Fruit fly (Drosophila melanogaster) S2 (cell line): Measurements from ENCODE around the gene Axs.

Experiments used
- CG8478 ChIP-seq: fragments of >200 bp; optimal IDR thresholded peaks from 2 replicates; lab custom pipeline; 2018
- CTCF ChIP-seq, 2 experiments: fragments of >200 bp; optimal IDR thresholded peaks; 2 replicates each; lab custom pipeline; 2018

The Axs gene

DNA sequence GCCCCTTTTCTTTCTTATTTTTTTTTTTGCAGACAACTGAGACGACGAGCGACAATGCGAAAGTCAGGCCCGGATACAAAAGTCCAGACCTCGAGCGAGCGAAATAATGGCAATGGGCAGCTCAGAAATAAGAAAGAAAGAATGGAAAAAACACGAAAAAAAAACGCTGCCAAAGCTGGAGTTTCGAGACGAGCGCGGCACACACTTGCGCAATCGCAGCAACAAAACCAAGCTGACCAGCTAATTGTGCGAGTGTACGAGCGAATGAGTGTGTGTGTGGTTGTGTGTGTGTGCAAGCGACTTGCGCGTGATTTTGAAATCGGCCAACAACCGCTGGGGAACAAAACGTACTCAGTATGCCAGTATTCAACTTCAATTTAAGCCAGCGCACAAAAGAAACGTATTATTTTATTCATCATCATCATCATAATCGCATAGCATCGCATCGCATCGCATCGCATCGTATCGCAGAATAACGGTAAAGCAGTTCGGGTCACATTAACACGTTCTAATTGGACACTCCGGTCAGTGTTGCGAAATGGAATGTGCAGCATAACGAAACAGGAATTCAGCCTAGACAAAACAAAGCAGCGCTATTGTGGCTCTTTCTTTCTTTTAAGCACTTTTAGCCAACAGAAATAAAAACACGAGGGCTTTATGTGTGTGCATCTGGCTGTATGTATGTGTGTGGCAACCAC, 35.8 kb downstream of the Axs start:
- no peak for TF ChIP-seq CG8478
- no peak for TF ChIP-seq CTCF (optimal IDR thresholded peaks at IDR 0.05; lab: Kevin White, UChicago)

DNA sequence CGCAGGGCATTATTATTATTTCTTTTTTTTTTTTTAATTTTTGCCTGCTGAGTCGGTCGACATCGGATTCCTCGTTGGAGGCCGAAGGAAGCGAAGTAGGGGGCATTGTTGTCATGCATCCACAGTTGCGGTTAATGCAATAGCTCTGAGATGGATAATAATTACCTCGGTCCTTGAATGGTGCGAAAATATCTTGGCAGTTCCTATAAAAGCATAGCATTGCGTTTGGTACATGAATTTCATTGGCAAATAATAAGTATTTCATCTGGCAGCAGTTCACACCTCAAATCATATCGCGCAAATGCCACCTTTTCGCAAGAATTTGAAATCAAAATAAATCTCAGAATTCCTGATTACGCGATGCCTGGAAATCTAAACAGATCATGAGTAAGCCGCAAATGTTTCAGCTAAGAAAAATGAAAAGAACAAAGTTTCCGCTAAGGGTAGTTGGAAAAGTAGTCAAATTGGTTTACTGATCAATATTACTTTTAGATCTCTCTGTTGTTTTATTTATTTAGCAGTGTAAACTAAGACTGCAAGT, 36.5 kb downstream of the Axs start:
- TF ChIP-seq CG8478 = no peak
- no peak for TF ChIP-seq CTCF (optimal IDR thresholded peaks at IDR 0.05; lab: Kevin White, UChicago)

DNA sequence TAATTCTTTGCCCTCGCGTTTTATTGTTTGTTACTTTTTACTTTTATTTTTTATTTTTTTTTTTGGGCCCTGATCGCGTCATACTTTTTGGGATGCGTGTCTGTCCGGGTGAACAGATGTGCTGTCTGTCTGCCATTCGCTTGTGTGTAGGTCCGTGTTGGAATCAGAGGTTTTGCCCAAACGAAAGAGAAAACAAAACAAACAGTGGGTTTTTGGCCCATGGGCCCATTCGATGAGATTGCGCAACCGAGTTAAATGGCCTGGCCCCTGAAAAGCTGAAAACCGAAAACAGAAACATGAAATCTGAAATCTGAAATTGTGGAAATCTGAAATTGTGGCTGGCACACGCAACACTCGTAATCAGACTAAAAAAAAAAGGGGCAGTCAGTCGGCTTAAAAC, 38.2 kb downstream of the Axs start:
- TF ChIP-seq CG8478 (no peak), CTCF (optimal IDR thresholded peaks at IDR 0.05; lab: Kevin White, UChicago) (no peak)

DNA sequence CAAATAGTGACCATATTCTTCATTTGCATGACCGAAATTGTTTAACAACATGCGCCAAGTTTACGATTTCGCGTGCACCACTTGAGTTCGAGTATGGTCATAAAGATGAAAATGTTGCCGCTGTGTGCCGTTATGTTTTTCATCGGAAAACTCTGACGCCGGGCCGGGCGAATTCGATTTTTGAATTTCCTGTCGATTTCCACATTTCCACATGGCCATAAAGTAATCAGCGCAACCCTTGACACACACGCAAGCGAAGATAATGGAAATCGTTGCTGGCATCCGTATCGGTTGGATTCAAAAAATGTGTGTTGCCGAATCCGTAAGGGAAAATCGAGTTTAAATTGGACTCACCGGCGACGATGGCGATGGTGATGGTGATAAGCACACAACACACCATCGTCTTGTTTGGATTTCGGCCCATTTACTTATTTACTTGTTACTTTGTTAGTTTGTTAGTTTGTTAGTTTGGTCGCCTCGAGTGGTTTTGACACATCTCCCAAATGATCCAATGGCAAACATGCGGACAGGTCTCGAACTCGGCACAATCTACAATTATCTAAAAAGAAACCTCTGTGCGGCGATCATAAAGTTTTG, 39.1 kb downstream of the Axs start:
- TF ChIP-seq CTCF (optimal IDR thresholded peaks at IDR 0.05; lab: Kevin White, UChicago) (no peak), CG8478 (no peak)

DNA sequence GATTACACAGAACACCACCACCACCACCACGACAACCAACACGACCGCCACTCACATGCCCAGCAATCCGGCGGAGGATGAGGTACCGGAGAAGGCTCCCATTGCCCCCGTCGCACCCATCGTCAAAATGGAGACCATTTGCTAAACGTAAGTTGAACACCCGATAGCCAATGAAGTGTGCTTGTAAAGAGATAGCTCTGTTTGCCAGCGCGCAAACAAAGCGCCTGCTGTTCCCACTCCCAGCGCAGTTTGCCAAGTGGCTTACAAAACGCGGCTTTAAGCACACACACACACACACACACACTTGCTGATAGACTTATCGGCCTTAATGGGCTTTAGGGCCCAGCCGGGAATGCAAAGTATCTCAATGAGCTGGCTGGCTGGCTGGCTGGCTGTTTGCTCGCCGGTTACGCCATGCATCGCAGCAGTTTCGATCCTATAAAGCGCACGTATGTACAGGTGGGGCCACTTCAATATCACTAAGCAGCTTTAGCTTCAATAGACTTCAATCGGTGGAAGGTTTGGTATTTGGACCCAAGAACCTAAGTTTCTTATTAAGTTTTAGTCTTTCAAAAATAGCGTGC, 40.2 kb downstream of the Axs start:
- no peak for TF ChIP-seq CG8478
- no peak for TF ChIP-seq CTCF (optimal IDR thresholded peaks at IDR 0.05; lab: Kevin White, UChicago)

DNA sequence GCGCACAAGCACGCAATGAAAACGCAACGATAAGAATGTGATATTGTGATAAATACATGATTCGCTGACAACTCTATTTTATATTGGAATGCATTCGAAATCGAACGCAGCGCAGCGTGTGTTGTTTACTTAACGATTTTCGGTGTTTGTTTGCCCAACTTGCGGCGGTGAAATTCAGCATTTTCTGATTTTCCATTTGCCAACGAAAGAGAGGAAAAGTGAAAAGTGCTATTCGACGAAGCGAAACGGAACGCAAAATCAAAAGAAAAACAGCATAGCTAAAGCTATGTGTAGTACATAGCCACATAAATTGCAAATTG, 42.6 kb downstream of the Axs start:
- no peak for TF ChIP-seq CG8478
- no peak for TF ChIP-seq CTCF (optimal IDR thresholded peaks at IDR 0.05; lab: Kevin White, UChicago)

DNA sequence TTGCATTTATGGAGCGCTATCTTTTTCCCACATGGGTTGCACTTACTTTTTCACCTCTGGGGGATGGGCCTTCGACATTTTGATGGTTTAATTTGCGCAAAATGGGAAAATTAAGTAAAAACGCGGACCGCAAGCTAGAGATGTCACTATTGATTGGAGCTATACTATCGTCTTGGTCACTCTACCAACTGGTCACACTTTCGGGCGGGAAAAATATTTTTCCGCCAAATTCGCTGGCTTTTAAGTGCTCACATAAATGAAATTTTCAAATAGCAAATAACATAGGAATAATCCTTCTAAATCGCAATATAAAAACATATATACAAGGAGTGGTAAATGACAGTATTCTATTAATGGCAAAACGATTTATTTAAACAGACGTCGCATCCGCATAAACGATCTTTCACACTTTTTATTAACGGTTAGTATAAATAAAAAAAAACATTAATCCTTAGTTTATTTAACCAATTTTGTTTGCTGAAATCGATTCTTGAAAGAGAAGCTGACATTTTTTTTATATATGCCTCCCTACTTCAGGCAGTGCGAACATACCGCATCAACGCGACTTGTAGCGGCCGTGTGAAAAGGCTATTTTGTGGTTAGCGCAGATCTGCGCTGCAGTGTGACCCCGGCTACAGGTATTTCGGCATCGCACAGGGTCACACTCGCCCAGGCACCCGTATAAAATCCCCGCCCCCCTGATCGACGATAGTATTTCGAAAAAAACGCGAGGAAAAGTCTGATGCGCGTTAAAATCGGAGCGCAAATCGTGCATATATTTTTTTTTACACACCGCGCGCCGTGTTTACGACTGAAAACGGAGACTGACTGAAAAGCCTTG, 43.2 kb downstream of the Axs start, which contains the start of the genes SNRPG and mthl1:
TSS of gene SNRPG (minus strand) at position 160 of the 841 bp plus-strand sequence.
TSS of gene mthl1 (plus strand) at position 709 of the 841 bp plus-strand sequence.
- TF ChIP-seq CTCF (optimal IDR thresholded peaks at IDR 0.05; lab: Kevin White, UChicago) (no peak), CG8478 (no peak)

DNA sequence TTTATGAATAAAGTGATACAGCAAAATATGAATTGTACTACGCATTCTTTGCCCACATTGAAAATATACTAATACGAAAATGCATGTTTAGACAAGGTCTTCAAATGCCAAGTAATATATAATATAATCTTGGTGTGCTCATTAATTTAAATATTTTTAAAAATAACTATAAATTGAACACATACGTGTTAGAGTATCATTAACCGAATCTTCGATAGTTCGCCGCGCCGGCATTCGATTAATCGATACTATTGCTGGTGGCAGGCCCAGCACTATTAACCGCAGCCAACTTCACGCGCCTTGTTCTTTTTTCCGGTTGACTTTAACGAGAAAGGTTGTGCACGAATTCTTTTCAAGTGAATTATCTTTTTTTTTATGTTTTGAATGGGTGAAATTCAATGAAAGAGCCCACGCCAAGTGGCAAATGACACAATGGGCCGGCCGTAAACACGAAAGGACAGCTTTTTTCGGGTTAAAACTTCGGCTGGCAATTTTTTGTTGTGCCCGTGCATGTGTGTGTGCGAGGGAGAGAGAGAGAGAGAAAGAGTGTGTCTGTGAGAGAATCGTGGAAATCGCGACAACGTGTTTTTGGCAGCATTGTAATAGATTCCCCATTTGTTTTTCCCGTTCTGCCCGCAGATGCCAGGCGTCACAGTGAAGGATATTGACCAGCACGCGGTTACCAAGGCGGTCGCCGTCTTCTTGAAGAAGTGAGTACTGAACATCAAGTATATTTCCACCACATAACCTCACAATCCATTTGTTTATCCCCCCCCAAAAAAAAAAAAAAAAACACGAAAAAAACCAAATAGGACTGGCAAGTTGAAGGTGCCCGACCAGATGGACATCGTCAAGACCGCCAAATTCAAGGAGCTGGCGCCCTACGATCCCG, 45.9 kb downstream of the Axs start, which contains the start of gene RpS19a:
TSS of gene RpS19a (plus strand) at position 301 of the 892 bp plus-strand sequence.
- TF ChIP-seq CTCF (optimal IDR thresholded peaks at IDR 0.05; lab: Kevin White, UChicago) (no peak), CG8478 (no peak)

DNA sequence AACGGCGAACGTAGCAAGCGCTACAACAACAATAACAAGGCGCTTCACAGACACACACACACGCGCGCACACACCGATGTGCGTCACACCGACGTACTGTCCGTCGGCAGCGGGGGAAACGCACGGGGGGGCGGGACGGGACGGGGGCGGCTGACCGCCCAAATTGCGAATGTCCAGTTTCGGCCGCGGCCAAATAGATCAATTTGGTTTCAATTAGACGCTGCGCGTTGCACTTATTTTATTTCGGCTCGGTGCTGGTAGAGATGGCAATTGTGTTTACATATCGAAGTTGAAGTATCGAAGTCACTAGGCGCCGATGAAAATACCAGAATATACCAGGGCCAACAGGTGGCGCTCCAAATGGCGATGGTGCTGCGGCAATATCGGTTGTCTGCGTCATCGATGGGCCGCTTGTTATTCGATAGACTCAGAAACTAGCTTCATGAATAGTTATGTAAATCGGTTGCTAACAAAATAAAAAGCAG, 46.5 kb downstream of the Axs start, which contains the start of gene Rok:
TSS of gene Rok (minus strand) at position 309 of the 485 bp plus-strand sequence.
- peak; percentile 91 to 94 for TF ChIP-seq CTCF (optimal IDR thresholded peaks at IDR 0.05; lab: Kevin White, UChicago)
- TF ChIP-seq CG8478 = no peak

DNA sequence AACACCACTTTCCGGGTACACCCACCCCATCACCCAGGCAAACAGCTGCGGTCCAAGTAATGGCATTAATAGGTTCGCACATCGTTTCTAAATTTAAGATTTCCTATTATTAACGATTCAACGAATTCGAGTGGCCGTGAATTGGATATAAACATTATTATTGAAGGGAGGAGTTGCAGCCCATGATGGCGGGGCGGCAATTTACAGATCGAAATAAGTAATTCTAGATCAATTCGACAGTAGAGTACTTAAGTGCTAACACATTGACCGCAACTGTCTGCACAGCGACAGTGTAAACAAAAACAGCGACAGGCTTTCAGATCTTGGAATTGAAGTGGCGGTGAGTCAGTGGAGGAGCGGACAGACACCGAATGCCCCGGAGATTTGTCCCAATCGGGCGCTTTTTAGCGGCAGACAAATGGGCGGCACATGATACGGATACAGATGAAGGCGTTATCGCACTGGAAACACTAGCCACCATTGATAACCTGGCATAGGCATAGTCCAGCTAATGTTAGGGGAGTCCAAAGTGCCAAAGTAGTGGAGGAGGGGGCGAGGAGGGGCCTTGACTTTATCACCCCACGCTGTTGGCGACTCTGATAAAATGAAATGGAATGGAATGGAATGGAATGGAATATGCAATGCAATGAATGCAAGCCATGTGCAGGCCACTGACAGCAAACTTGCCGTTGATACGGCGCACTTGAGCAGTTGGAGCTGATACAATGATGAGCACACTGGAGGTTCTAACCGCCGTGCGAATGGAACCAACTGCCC, 50.3 kb downstream of the Axs start:
- TF ChIP-seq CTCF (optimal IDR thresholded peaks at IDR 0.05; lab: Kevin White, UChicago) (no peak), CG8478 (no peak)

DNA sequence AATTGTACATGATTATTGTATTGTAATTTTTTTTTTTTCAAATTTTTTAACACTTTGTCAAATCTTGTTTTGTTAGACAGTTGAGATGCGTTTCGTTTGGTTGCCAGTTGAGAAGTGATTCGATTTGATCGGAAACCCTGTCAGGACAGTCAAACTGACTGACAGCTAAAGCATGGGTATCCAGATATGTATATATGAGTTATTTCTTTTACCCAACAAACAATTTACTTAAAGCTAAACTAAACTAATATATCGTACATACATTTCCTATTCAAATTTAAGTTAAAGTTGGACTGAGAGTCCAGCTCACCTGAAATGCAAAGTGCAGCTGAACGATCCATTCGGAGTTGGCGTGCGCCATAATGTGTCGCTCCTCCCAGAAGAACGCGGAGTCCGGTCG, 51.6 kb downstream of the Axs start, which contains the start of gene CG9777:
TSS of gene CG9777 (minus strand) at position 101 of the 400 bp plus-strand sequence.
- TF ChIP-seq CTCF (optimal IDR thresholded peaks at IDR 0.05; lab: Kevin White, UChicago) = no peak
